Worm (Caenorhabditis elegans) whole organism, L3 larva: ENCODE measurements around the gene hpo-19.

Source experiments
- R02D3.7 ChIP-seq: fragments of 150-350 bp; optimal IDR thresholded peaks from 2 replicates; lab custom pipeline; 2014; ENCODE audit warnings: missing biosample characterization, missing genetic modification characterization
- ZK546.5 ChIP-seq: sonication (generic microtip); optimal IDR thresholded peaks from 2 replicates; lab custom pipeline; 2017; ENCODE audit warnings: missing biosample characterization, missing genetic modification characterization
- aly-2 ChIP-seq: fragments of 150-350 bp; optimal IDR thresholded peaks from 2 replicates; lab custom pipeline; 2014; ENCODE audit warnings: missing biosample characterization, missing genetic modification characterization
- ceh-82 ChIP-seq: fragments of 150-350 bp; optimal IDR thresholded peaks from 2 replicates; lab custom pipeline; 2014; ENCODE audit warnings: missing biosample characterization, missing genetic modification characterization
- ceh-9 ChIP-seq: sonication (generic microtip); optimal IDR thresholded peaks from 2 replicates; lab custom pipeline; 2018; ENCODE audit warnings: missing biosample characterization, missing genetic modification characterization
- daf-12 ChIP-seq: fragments of 150-350 bp; optimal IDR thresholded peaks from 2 replicates; lab custom pipeline; 2014; ENCODE audit warnings: missing biosample characterization, missing genetic modification reagents, missing genetic modification characterization
- elt-1 ChIP-seq: fragments of 150-350 bp; optimal IDR thresholded peaks from 2 replicates; lab custom pipeline; 2014; ENCODE audit warnings: missing biosample characterization, missing genetic modification characterization
- elt-2 ChIP-seq: sonication (generic microtip); optimal IDR thresholded peaks from 2 replicates; lab custom pipeline; 2016; ENCODE audit warnings: missing genetic modification reagents, mild to moderate bottlenecking, missing genetic modification characterization, missing compliant biosample characterization
- elt-3 ChIP-seq, 3 experiments: fragments of 150-350 bp in 1 of 3; sonication (generic microtip) in 2 of 3; optimal IDR thresholded peaks; 2 replicates in 2 of 3; 4 replicates in 1 of 3; lab custom pipeline; 2014 to 2017; ENCODE audit warnings: missing biosample characterization in 3 of 3, missing genetic modification characterization in 3 of 3
- fos-1 ChIP-seq: fragments of 150-350 bp; optimal IDR thresholded peaks from 2 replicates; lab custom pipeline; 2014; ENCODE audit warnings: missing biosample characterization, missing genetic modification characterization
- lin-15B ChIP-seq: fragments of 150-350 bp; optimal IDR thresholded peaks from 2 replicates; lab custom pipeline; 2014; ENCODE audit warnings: missing biosample characterization, missing genetic modification characterization
- lin-39 ChIP-seq: fragments of 150-350 bp; optimal IDR thresholded peaks from 2 replicates; lab custom pipeline; 2018; ENCODE audit warnings: missing biosample characterization, missing genetic modification reagents, missing genetic modification characterization
- lsy-12 ChIP-seq: sonication (generic microtip); optimal IDR thresholded peaks from 2 replicates; lab custom pipeline; 2016; ENCODE audit warnings: mild to moderate bottlenecking, missing genetic modification characterization, missing compliant biosample characterization
- mml-1 ChIP-seq: fragments of 150-350 bp; sonication (generic microtip); optimal IDR thresholded peaks from 3 replicates; lab custom pipeline; 2014; ENCODE audit warnings: missing biosample characterization, missing genetic modification characterization
- nhr-11 ChIP-seq: fragments of 150-350 bp; optimal IDR thresholded peaks from 2 replicates; lab custom pipeline; 2014; ENCODE audit warnings: missing biosample characterization, missing genetic modification characterization
- nhr-12 ChIP-seq: fragments of 150-350 bp; optimal IDR thresholded peaks from 2 replicates; lab custom pipeline; 2014; ENCODE audit warnings: missing biosample characterization, missing genetic modification characterization
- nhr-23 ChIP-seq: fragments of 150-350 bp; optimal IDR thresholded peaks from 2 replicates; lab custom pipeline; 2014; ENCODE audit warnings: missing biosample characterization, missing genetic modification reagents, missing genetic modification characterization
- nhr-28 ChIP-seq: fragments of 150-350 bp; optimal IDR thresholded peaks from 2 replicates; lab custom pipeline; 2014; ENCODE audit warnings: missing biosample characterization, missing genetic modification characterization
- nhr-43 ChIP-seq: sonication (generic microtip); optimal IDR thresholded peaks from 2 replicates; lab custom pipeline; 2016; ENCODE audit warnings: mild to moderate bottlenecking, missing genetic modification characterization, missing compliant biosample characterization; ENCODE audit not compliant: poor library complexity, severe bottlenecking
- nhr-67 ChIP-seq: fragments of 150-350 bp; optimal IDR thresholded peaks from 2 replicates; lab custom pipeline; 2014; ENCODE audit warnings: missing biosample characterization, missing genetic modification characterization
- nhr-76 ChIP-seq: fragments of 150-350 bp; sonication (generic microtip); optimal IDR thresholded peaks from 5 replicates; lab custom pipeline; 2014; ENCODE audit warnings: missing biosample characterization, missing genetic modification characterization
- nhr-77 ChIP-seq: fragments of 150-350 bp; optimal IDR thresholded peaks from 2 replicates; lab custom pipeline; 2014; ENCODE audit warnings: missing biosample characterization, missing genetic modification characterization
- pha-4 ChIP-seq: fragments of 150-350 bp; optimal IDR thresholded peaks from 2 replicates; lab custom pipeline; 2014; ENCODE audit warnings: missing biosample characterization, missing genetic modification reagents, missing genetic modification characterization
- pqm-1 ChIP-seq: fragments of 150-350 bp; optimal IDR thresholded peaks from 2 replicates; lab custom pipeline; 2017; ENCODE audit warnings: missing biosample characterization, missing genetic modification characterization, inconsistent platforms
- sea-2 ChIP-seq: fragments of 150-350 bp; sonication (generic microtip); optimal IDR thresholded peaks from 4 replicates; lab custom pipeline; 2014; ENCODE audit warnings: missing biosample characterization, missing genetic modification reagents, missing genetic modification characterization
- skn-1 ChIP-seq: fragments of 150-350 bp; optimal IDR thresholded peaks from 2 replicates; lab custom pipeline; 2014; ENCODE audit warnings: missing biosample characterization, missing genetic modification characterization
- snpc-4 ChIP-seq: fragments of 150-350 bp; optimal IDR thresholded peaks from 2 replicates; lab custom pipeline; 2014; ENCODE audit warnings: missing biosample characterization, missing genetic modification characterization
- unc-39 ChIP-seq: sonication (generic microtip); optimal IDR thresholded peaks from 4 replicates; lab custom pipeline; 2017; ENCODE audit warnings: missing biosample characterization, missing genetic modification characterization
- zag-1 ChIP-seq: fragments of 150-350 bp; optimal IDR thresholded peaks from 2 replicates; lab custom pipeline; 2014; ENCODE audit warnings: missing biosample characterization, missing genetic modification characterization
- ztf-11 ChIP-seq: fragments of 150-350 bp; optimal IDR thresholded peaks from 2 replicates; lab custom pipeline; 2014; ENCODE audit warnings: missing biosample characterization, missing genetic modification characterization
- ztf-4 ChIP-seq: fragments of 150-350 bp; optimal IDR thresholded peaks from 2 replicates; lab custom pipeline; 2014; ENCODE audit warnings: missing biosample characterization, missing genetic modification characterization

Gene hpo-19

ce11 chrV:6450129-6451011 is 13.9 kb downstream of the hpo-19 start, which contains the start of gene acl-8:
TSS of gene acl-8 (plus strand) at chrV:6450870.
- TF ChIP-seq pha-4 (tag; lab: Kevin White, UChicago) (peak; percentile 86), sea-2 (GFP tag; lab: Kevin White, UChicago) (no peak), nhr-23 (tag; lab: Kevin White, UChicago) (no peak), elt-1 (tag; lab: Kevin White, UChicago) (no peak), nhr-67 (tag; lab: Kevin White, UChicago) (no peak), lin-15B (tag; lab: Kevin White, UChicago) (no peak), nhr-43 (tag; lab: Kevin White, UChicago) (no peak), elt-2 (tag; lab: Kevin White, UChicago) (peak; percentile 73), fos-1 (tag; lab: Kevin White, UChicago) (no peak), ztf-11 (no peak), aly-2 (tag; lab: Kevin White, UChicago) (no peak), nhr-28 (no peak), daf-12 (tag; lab: Kevin White, UChicago) (no peak)

ce11 chrV:6453122-6453521 is 16.7 kb downstream of the hpo-19 start, which contains the start of gene acl-9:
TSS of gene acl-9 (plus strand) at chrV:6453226.
- TF ChIP-seq lsy-12 (tag; lab: Kevin White, UChicago), result no peak

DNA sequence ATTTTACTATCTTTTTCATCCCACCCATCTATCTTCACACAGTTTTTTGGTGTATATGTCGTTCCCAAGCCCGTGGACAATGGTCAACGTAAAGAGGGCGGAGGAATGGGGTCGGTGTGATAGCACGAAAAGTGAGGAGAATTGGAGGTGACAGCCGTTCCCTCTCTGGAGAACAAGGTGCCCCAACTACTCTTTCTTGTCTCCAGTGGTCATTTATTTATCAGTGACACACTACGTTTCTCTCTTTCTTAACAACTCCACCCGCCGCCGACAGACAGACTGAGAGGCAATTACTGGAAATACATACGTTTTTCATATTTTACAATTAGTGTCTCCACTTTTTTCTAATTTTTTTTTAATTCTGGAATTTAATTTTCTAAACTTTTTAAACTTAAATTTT is 20.5 kb downstream of the hpo-19 start:
- no peak for TF ChIP-seq nhr-77 (tag; lab: Kevin White, UChicago)
- TF ChIP-seq lin-15B (tag; lab: Kevin White, UChicago), result no peak
- TF ChIP-seq ceh-9 (tag; lab: Kevin White, UChicago), result no peak
- TF ChIP-seq zag-1 (tag; lab: Kevin White, UChicago), result no peak
- TF ChIP-seq ceh-82 (tag; lab: Kevin White, UChicago), result no peak
- TF ChIP-seq ZK546.5 (tag; lab: Kevin White, UChicago), result no peak
- no peak for TF ChIP-seq pha-4 (tag; lab: Kevin White, UChicago)
- no peak for TF ChIP-seq elt-2 (tag; lab: Kevin White, UChicago)
- TF ChIP-seq fos-1 (tag; lab: Kevin White, UChicago), result no peak
- TF ChIP-seq elt-3 (tag; optimal IDR thresholded peaks at IDR 0.05; lab: Kevin White, UChicago), result no peak
- no peak for TF ChIP-seq aly-2 (tag; lab: Kevin White, UChicago)
- TF ChIP-seq R02D3.7 (tag; lab: Kevin White, UChicago), result no peak
- no peak for TF ChIP-seq nhr-12 (tag; lab: Kevin White, UChicago)
- TF ChIP-seq nhr-28, result no peak
- no peak for TF ChIP-seq snpc-4 (tag; lab: Kevin White, UChicago)
- TF ChIP-seq elt-1 (tag; lab: Kevin White, UChicago), result no peak

DNA sequence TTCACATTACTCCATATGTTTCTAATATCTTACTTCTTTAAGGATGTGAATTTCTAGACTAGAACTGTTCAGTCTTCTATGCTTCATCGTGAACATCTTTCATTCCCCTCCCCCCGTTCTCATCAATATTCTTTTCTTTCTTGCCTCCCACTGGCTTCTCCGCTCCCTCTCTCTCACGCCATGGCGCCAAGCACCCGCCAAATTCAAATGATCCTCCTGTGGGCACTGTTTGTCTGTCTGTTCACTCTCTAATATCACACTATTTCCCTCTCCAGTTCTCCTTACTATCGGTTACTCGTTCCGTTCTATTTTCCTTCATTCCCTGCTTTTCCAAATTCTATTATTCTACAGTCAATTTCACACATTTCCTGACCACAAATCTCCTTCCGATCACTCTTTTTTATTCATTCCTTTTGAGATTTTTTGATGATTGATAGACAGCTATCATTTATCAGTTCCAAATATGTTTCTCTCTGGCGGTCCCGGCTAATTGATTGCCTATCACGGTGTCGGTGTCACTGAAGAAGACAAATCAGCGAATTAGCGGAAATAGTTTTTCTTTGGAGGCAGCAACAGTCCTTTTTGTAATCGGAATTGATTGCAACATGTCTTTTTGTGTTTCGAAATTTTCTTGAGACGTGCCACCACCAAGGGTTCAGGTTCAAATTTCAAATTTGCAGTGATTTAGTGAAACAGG is 22.0 kb downstream of the hpo-19 start:
- TF ChIP-seq nhr-23 (tag; lab: Kevin White, UChicago) (peak; percentile 3), lin-39 (no peak)

- peak; percentile 3 for TF ChIP-seq pqm-1 (tag; lab: Kevin White, UChicago)
- no peak for TF ChIP-seq unc-39 (tag; lab: Kevin White, UChicago)
- TF ChIP-seq elt-2 (tag; lab: Kevin White, UChicago), result peak; percentile 15
- TF ChIP-seq ceh-82 (tag; lab: Kevin White, UChicago), result no peak
Measured at ce11 chrV:6461250-6461649, 24.8 kb downstream of the hpo-19 start.

DNA sequence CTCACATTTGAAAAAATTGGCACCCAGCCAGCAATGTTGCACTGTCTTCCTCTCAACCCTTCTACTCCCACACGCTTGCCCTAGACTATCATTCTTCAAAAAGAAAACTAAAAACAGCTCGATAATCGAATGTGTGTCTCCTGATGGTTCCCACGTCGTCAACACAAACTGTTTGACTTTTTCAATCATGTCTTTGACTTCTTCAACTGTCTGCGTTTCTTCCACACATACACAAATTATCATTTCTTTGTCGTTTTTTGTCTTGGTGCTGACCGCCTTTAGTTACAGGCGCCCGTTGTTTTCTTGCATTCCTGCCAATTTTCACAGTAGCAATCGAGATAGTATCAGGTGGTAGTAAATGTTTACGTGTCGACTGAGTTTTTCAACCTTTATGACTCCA is 26.2 kb downstream of the hpo-19 start:
- TF ChIP-seq mml-1 (tag; lab: Kevin White, UChicago), result no peak
- TF ChIP-seq elt-1 (tag; lab: Kevin White, UChicago), result no peak
- peak; percentile 63 for TF ChIP-seq elt-2 (tag; lab: Kevin White, UChicago)
- TF ChIP-seq lin-15B (tag; lab: Kevin White, UChicago), result no peak
- TF ChIP-seq nhr-76 (tag; lab: Kevin White, UChicago), result no peak
- TF ChIP-seq nhr-23 (tag; lab: Kevin White, UChicago), result no peak
- TF ChIP-seq nhr-11 (tag; lab: Kevin White, UChicago), result no peak
- TF ChIP-seq ceh-9 (tag; lab: Kevin White, UChicago), result no peak
- no peak for TF ChIP-seq skn-1 (tag; lab: Kevin White, UChicago)
- TF ChIP-seq ztf-4, result no peak
- peak; percentile 14 for TF ChIP-seq pha-4 (tag; lab: Kevin White, UChicago)
- TF ChIP-seq unc-39 (tag; lab: Kevin White, UChicago), result no peak
- no peak for TF ChIP-seq ZK546.5 (tag; lab: Kevin White, UChicago)
